Worm (Caenorhabditis elegans): ENCODE measurements around the gene K08D8.1.

The K08D8.1 gene

DNA sequence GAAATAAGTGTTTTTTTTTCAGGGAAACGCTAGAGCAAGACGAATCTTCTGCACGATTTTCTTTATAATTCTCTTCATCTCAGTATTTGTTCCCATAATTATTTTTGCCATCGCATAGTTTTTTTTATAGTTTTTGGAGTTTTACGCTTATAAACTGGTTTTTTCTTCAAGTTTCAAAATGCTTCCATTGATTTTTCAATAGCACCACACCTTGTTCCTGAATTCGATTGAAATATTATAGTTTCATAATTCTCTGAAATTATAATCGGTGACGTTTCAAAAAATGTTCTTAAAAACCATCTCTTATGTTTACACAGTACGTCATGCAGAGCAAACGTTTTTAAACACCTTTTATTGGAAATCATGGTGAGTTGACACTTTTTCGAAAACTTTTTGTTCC lies 872 bp downstream of the K08D8.1 start, which contains the start of gene K08D8.12:
Gene K08D8.12, plus strand, starts transcription at position 301 of the 400 bp plus-strand sequence.
- no peak for TF ChIP-seq hlh-15 (tag; optimal IDR thresholded peaks at IDR 0.05)
- no peak for TF ChIP-seq rnt-1 (tag; optimal IDR thresholded peaks at IDR 0.05)
- no peak for TF ChIP-seq ceh-31 (tag; optimal IDR thresholded peaks at IDR 0.05)
- no peak for TF ChIP-seq dmd-4 (tag; optimal IDR thresholded peaks at IDR 0.05; ENCODE audit: borderline replicate concordance)
- TF ChIP-seq odd-2 (tag; optimal IDR thresholded peaks at IDR 0.05), result no peak
- TF ChIP-seq hlh-13 (GFP tag; optimal IDR thresholded peaks at IDR 0.05), result no peak
- no peak for TF ChIP-seq K02D7.2 (tag; optimal IDR thresholded peaks at IDR 0.05)
- no peak for TF ChIP-seq hlh-6 (tag; optimal IDR thresholded peaks at IDR 0.05)
- TF ChIP-seq ref-2 (tag; optimal IDR thresholded peaks at IDR 0.05), result no peak
- TF ChIP-seq Y22D7AL.16 (tag; optimal IDR thresholded peaks at IDR 0.05), result no peak
- no peak for TF ChIP-seq unc-55 (GFP tag; optimal IDR thresholded peaks at IDR 0.05)
- no peak for TF ChIP-seq gmeb-2 (tag; optimal IDR thresholded peaks at IDR 0.05)
- TF ChIP-seq ceh-19 (GFP tag; optimal IDR thresholded peaks at IDR 0.05), result no peak
- no peak for TF ChIP-seq ahr-1 (tag; optimal IDR thresholded peaks at IDR 0.05)
- TF ChIP-seq ceh-24 (tag; optimal IDR thresholded peaks at IDR 0.05), result no peak
- TF ChIP-seq ceh-6 (GFP tag; optimal IDR thresholded peaks at IDR 0.05), result no peak
- no peak for TF ChIP-seq ztf-16 (tag; optimal IDR thresholded peaks at IDR 0.05)
- no peak for TF ChIP-seq tbx-2 (tag; optimal IDR thresholded peaks at IDR 0.05)

DNA sequence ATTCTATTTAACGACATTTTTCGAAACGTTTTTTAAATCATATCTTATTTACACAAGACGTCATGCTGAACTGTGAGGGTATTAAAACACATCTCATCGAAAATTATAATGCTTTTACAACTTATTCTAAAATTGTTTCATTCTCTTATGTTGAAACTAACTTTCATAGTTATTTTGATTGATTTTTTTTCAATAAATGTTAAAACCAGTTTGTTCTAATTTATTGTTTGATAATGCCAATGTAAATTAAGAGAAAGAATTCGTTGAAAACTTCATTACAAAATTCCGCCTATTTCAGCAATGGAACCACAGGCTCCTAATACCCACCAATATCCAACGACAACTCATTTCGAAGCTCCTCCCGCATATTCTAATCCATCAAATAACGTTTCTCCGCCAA lies 2.7 kb downstream of the K08D8.1 start, which contains the start of gene K08D8.11:
Gene K08D8.11, plus strand, starts transcription at position 301 of the 400 bp plus-strand sequence.
- TF ChIP-seq ztf-16 (tag; optimal IDR thresholded peaks at IDR 0.05), result no peak
- TF ChIP-seq unc-42 (tag; optimal IDR thresholded peaks at IDR 0.05), result no peak
- no peak for TF ChIP-seq ceh-6 (GFP tag; optimal IDR thresholded peaks at IDR 0.05)
- TF ChIP-seq K02D7.2 (tag; optimal IDR thresholded peaks at IDR 0.05), result no peak
- TF ChIP-seq T23F11.4 (GFP tag; optimal IDR thresholded peaks at IDR 0.05), result no peak
- TF ChIP-seq ahr-1 (tag; optimal IDR thresholded peaks at IDR 0.05), result no peak
- TF ChIP-seq pag-3 (tag; optimal IDR thresholded peaks at IDR 0.05; ENCODE audit: borderline replicate concordance), result no peak
- TF ChIP-seq sox-4 (tag; optimal IDR thresholded peaks at IDR 0.05), result no peak
- no peak for TF ChIP-seq odd-2 (tag; optimal IDR thresholded peaks at IDR 0.05)
- TF ChIP-seq rnt-1 (tag; optimal IDR thresholded peaks at IDR 0.05), result no peak
- TF ChIP-seq C38D4.7 (GFP tag; optimal IDR thresholded peaks at IDR 0.05), result no peak

DNA sequence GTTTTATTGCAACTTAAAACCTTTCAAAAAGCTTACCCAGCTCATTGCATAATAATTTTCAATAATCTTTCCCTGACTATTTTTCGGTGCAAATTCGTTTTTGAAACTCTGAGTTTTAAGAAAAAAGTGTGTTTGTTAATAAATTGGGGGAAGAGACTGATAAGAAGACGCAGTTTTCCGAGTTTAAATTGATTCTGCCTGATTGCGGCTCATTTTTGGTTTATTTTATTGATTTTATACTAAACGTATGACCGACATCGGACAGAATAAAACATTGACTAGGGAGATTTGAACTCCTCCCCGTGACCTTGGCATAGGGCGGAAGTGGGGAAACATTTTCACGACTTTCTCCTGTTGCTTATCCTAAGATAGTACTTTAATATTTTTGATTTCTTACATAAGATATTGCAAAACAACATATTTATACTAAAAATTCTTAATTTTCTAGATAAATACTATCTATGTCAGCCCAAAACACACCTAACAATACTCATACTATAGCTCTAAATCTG lies 4.1 kb downstream of the K08D8.1 start, which contains the start of gene K08D8.7:
Gene K08D8.7, plus strand, starts transcription at position 462 of the 512 bp plus-strand sequence.
- TF ChIP-seq tbx-7 (tag; optimal IDR thresholded peaks at IDR 0.05) (no peak), ceh-14 (tag; optimal IDR thresholded peaks at IDR 0.05) (no peak), npax-4 (tag; optimal IDR thresholded peaks at IDR 0.05) (no peak), ceh-9 (tag; optimal IDR thresholded peaks at IDR 0.05) (no peak), K09A11.1 (tag; optimal IDR thresholded peaks at IDR 0.05; ENCODE audit: insufficient read depth) (no peak), ahr-1 (tag; optimal IDR thresholded peaks at IDR 0.05) (no peak), sdc-2 (tag; optimal IDR thresholded peaks at IDR 0.05) (no peak), pros-1 (tag; optimal IDR thresholded peaks at IDR 0.05) (no peak), ceh-18 (tag; optimal IDR thresholded peaks at IDR 0.05) (no peak), ref-2 (tag; optimal IDR thresholded peaks at IDR 0.05) (no peak), pat-9 (tag; optimal IDR thresholded peaks at IDR 0.05) (no peak), pag-3 (tag; optimal IDR thresholded peaks at IDR 0.05; ENCODE audit: borderline replicate concordance) (no peak), odd-2 (tag; optimal IDR thresholded peaks at IDR 0.05) (no peak), dmd-4 (tag; optimal IDR thresholded peaks at IDR 0.05; ENCODE audit: borderline replicate concordance) (no peak), ceh-24 (tag; optimal IDR thresholded peaks at IDR 0.05) (no peak)

DNA sequence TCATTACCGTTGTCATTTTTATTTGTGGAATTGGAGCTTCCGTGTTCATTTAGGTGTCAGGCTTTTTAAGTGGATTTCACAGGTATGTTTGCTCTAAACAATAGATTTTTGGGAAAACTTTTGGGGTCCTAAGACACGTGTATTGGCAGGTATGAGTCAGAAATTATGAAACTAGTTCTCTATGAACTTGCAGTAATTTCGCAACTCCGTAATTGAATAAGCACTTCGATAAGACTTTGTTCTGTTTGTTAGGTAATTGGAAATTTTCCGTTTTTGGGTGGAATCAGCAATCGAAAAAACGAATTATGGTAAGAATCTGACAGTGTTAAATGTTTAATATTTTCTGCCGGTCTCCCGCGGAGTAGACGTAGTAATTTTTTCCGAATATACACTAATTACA lies 4.9 kb downstream of the K08D8.1 start:
- no peak for TF ChIP-seq unc-3 (GFP tag; conservative IDR thresholded peaks at IDR 0.05)
- TF ChIP-seq unc-3 (tag; optimal IDR thresholded peaks at IDR 0.05), result no peak
- no peak for TF ChIP-seq ceh-2 (tag; optimal IDR thresholded peaks at IDR 0.05)
- TF ChIP-seq pros-1 (tag; optimal IDR thresholded peaks at IDR 0.05), result no peak
- no peak for TF ChIP-seq syd-9 (tag; optimal IDR thresholded peaks at IDR 0.05)
- no peak for TF ChIP-seq ceh-24 (tag; optimal IDR thresholded peaks at IDR 0.05)
- TF ChIP-seq eyg-1 (tag; optimal IDR thresholded peaks at IDR 0.05), result no peak
- no peak for TF ChIP-seq sox-4 (tag; optimal IDR thresholded peaks at IDR 0.05)
- no peak for TF ChIP-seq dmd-4 (tag; optimal IDR thresholded peaks at IDR 0.05; ENCODE audit: borderline replicate concordance)
- no peak for TF ChIP-seq elt-4 (tag; optimal IDR thresholded peaks at IDR 0.05)
- no peak for TF ChIP-seq pqm-1 (tag; optimal IDR thresholded peaks at IDR 0.05)
- no peak for TF ChIP-seq rnt-1 (tag; optimal IDR thresholded peaks at IDR 0.05)
- TF ChIP-seq sox-2 (GFP tag; IDR thresholded peaks at IDR 0.05), result no peak
- TF ChIP-seq ama-1 (optimal IDR thresholded peaks at IDR 0.05), result no peak
- no peak for TF ChIP-seq fkh-6 (tag; optimal IDR thresholded peaks at IDR 0.05)
- TF ChIP-seq pat-9 (tag; optimal IDR thresholded peaks at IDR 0.05), result no peak
- TF ChIP-seq hlh-8 (tag; optimal IDR thresholded peaks at IDR 0.05), result no peak
- no peak for TF ChIP-seq fax-1 (tag; optimal IDR thresholded peaks at IDR 0.05)
- TF ChIP-seq lin-11 (tag; optimal IDR thresholded peaks at IDR 0.05), result no peak

All from whole organism, late embryonic.